ENCODE assay signal across 1 fruit fly cellular context in genomic region chr3R:29745056-29745455, dm6.
TF ChIP-seq lines count a peak whose summit lies in the region.

Wdr24 (minus strand) TSS chr3R:29745092.
IntS11 (plus strand) TSS chr3R:29745337.

TF ChIP-seq in whole organism, embryonic, 481 proteins besides CTCF, POLR2A, EP300 and RAD21 (continued from another document and continues in another):
- peak; percentile 10 for TF ChIP-seq CG17802 (tag; optimal IDR thresholded peaks at IDR 0.05; lab: Kevin White, UChicago)
- TF ChIP-seq CG1233 (GFP tag; optimal IDR thresholded peaks at IDR 0.05; lab: Kevin White, UChicago), result peak; percentile 83
- TF ChIP-seq CG10321 (GFP tag; IDR thresholded peaks at IDR 0.05; lab: Robert Waterston, UW), result no peak
- peak; percentile 85 for TF ChIP-seq phol (tag; optimal IDR thresholded peaks at IDR 0.05; lab: Kevin White, UChicago)
- TF ChIP-seq CG11456 (GFP tag; IDR thresholded peaks at IDR 0.05; lab: Robert Waterston, UW), result peak; percentile 93
- no peak for TF ChIP-seq h (optimal IDR thresholded peaks at IDR 0.05; lab: Kevin White, UChicago)
- peak; percentile 94 for TF ChIP-seq ranshi (GFP tag; IDR thresholded peaks at IDR 0.05; lab: Robert Waterston, UW)
- peak; percentile 47 for TF ChIP-seq grn (GFP tag; optimal IDR thresholded peaks at IDR 0.05; lab: Kevin White, UChicago)
- peak; percentile 45 for TF ChIP-seq CG30020 (tag; optimal IDR thresholded peaks at IDR 0.05; lab: Kevin White, UChicago)
- peak; percentile 90 for TF ChIP-seq E2f1 (GFP tag; IDR thresholded peaks at IDR 0.05; lab: Robert Waterston, UW)
- TF ChIP-seq dpn (GFP tag; optimal IDR thresholded peaks at IDR 0.05; lab: Kevin White, UChicago), result peak; percentile 65 to 82
- peak; percentile 93 for TF ChIP-seq CG9215 (GFP tag; IDR thresholded peaks at IDR 0.05; lab: Robert Waterston, UW)
- TF ChIP-seq rib (GFP tag; IDR thresholded peaks at IDR 0.05; lab: Robert Waterston, UW), result peak; percentile 91
- TF ChIP-seq inv (GFP tag; IDR thresholded peaks at IDR 0.05; lab: Robert Waterston, UW; ENCODE audit: partially characterized antibody), result no peak
- peak; percentile 77; the same call in 1 of the 2 replicates for TF ChIP-seq ham (GFP tag; IDR thresholded peaks at IDR 0.05; lab: Robert Waterston, UW)
- TF ChIP-seq ind (GFP tag; optimal IDR thresholded peaks at IDR 0.05; lab: Kevin White, UChicago), result peak; percentile 74
- TF ChIP-seq Drgx (GFP tag; IDR thresholded peaks at IDR 0.05; lab: Robert Waterston, UW), result peak; percentile 97
- TF ChIP-seq eve (GFP tag; optimal IDR thresholded peaks at IDR 0.05; lab: Kevin White, UChicago), result no peak
- TF ChIP-seq nerfin-2 (GFP tag; IDR thresholded peaks at IDR 0.05; lab: Robert Waterston, UW; ENCODE audit: partially characterized antibody), result 0 out of 2 replicates have a peak, but pooled peaks have one; percentile 9
- TF ChIP-seq Dfd (GFP tag; optimal IDR thresholded peaks at IDR 0.05; lab: Kevin White, UChicago), result no peak
- peak; percentile 77 for TF ChIP-seq scrt (GFP tag; optimal IDR thresholded peaks at IDR 0.05; lab: Kevin White, UChicago)
- TF ChIP-seq org-1 (GFP tag; optimal IDR thresholded peaks at IDR 0.05; lab: Kevin White, UChicago), result no peak
- TF ChIP-seq ato (GFP tag; IDR thresholded peaks at IDR 0.05; lab: Robert Waterston, UW; ENCODE audit: partially characterized antibody), result no peak
- no peak for TF ChIP-seq CG15479 (GFP tag; optimal IDR thresholded peaks at IDR 0.05; lab: Kevin White, UChicago)
- TF ChIP-seq ftz-f1 (GFP tag; optimal IDR thresholded peaks at IDR 0.05; lab: Kevin White, UChicago), result peak; percentile 98
- TF ChIP-seq nau (GFP tag; optimal IDR thresholded peaks at IDR 0.05; lab: Kevin White, UChicago), result no peak
- peak; percentile 56 for TF ChIP-seq CG9727 (GFP tag; optimal IDR thresholded peaks at IDR 0.05; lab: Kevin White, UChicago)
- 0 out of 2 replicates have a peak, but pooled peaks have one; percentile 27 for TF ChIP-seq sens-2 (GFP tag; IDR thresholded peaks at IDR 0.05; lab: Robert Waterston, UW)
- no peak for TF ChIP-seq Vsx1 (GFP tag; optimal IDR thresholded peaks at IDR 0.05; lab: Kevin White, UChicago)
- TF ChIP-seq sima (GFP tag; optimal IDR thresholded peaks at IDR 0.05; lab: Kevin White, UChicago), result no peak
- peak; percentile 67 for TF ChIP-seq CG18619 (GFP tag; optimal IDR thresholded peaks at IDR 0.05; lab: Kevin White, UChicago)
- no peak for TF ChIP-seq Eip74EF (GFP tag; optimal IDR thresholded peaks at IDR 0.05; lab: Kevin White, UChicago)
- TF ChIP-seq amos (GFP tag; IDR thresholded peaks at IDR 0.05; lab: Robert Waterston, UW; ENCODE audit: partially characterized antibody), result no peak
- TF ChIP-seq crp (GFP tag; optimal IDR thresholded peaks at IDR 0.05; lab: Kevin White, UChicago), result peak in 1 of 2 experiments; percentile 70
- peak; percentile 88 for TF ChIP-seq CG16815 (GFP tag; optimal IDR thresholded peaks at IDR 0.05; lab: Kevin White, UChicago)
- TF ChIP-seq CG1647 (GFP tag; optimal IDR thresholded peaks at IDR 0.05; lab: Kevin White, UChicago), result peak; percentile 64
- peak; percentile 71 for TF ChIP-seq twi (tag; optimal IDR thresholded peaks at IDR 0.05; lab: Kevin White, UChicago)
- TF ChIP-seq chm (GFP tag; IDR thresholded peaks at IDR 0.05; lab: Robert Waterston, UW), result peak; percentile 69
- peak; percentile 10 for TF ChIP-seq CG33557 (GFP tag; optimal IDR thresholded peaks at IDR 0.05; lab: Kevin White, UChicago)
- TF ChIP-seq CG11398 (GFP tag; optimal IDR thresholded peaks at IDR 0.05; lab: Kevin White, UChicago), result no peak
- TF ChIP-seq slbo (GFP tag; IDR thresholded peaks at IDR 0.05; lab: Robert Waterston, UW), result peak; percentile 98
- peak; percentile 56 for TF ChIP-seq jumu (GFP tag; optimal IDR thresholded peaks at IDR 0.05; lab: Kevin White, UChicago)
- TF ChIP-seq Chrac-16 (GFP tag; optimal IDR thresholded peaks at IDR 0.05; lab: Kevin White, UChicago), result peak; percentile 80
- peak; percentile 64 for TF ChIP-seq CG12299 (tag; optimal IDR thresholded peaks at IDR 0.05; lab: Kevin White, UChicago)
- peak; percentile 81 for TF ChIP-seq zfh1 (GFP tag; IDR thresholded peaks at IDR 0.05; lab: Robert Waterston, UW)
- no peak for TF ChIP-seq en (GFP tag; optimal IDR thresholded peaks at IDR 0.05; lab: Kevin White, UChicago)
- peak; percentile 58 for TF ChIP-seq tin (GFP tag; optimal IDR thresholded peaks at IDR 0.05; lab: Kevin White, UChicago)
- no peak for TF ChIP-seq CG14860 (GFP tag; IDR thresholded peaks at IDR 0.05; lab: Robert Waterston, UW; ENCODE audit: partially characterized antibody)
- peak; percentile 84 for TF ChIP-seq CG12391 (tag; optimal IDR thresholded peaks at IDR 0.05; lab: Kevin White, UChicago)
- peak; percentile 76; the same call in 1 of the 2 replicates for TF ChIP-seq CG17612 (GFP tag; IDR thresholded peaks at IDR 0.05; lab: Robert Waterston, UW)
- peak; percentile 35; the same call in 1 of the 3 replicates for TF ChIP-seq Opbp (GFP tag; IDR thresholded peaks at IDR 0.05; lab: Robert Waterston, UW; ENCODE audit: partially characterized antibody)
- peak; percentile 61 for TF ChIP-seq Deaf1 (tag; optimal IDR thresholded peaks at IDR 0.05; lab: Kevin White, UChicago)
- TF ChIP-seq CG30431 (GFP tag; optimal IDR thresholded peaks at IDR 0.05; lab: Kevin White, UChicago), result peak; percentile 49
- TF ChIP-seq Gsc (GFP tag; IDR thresholded peaks at IDR 0.05; lab: Robert Waterston, UW), result peak; percentile 82
- peak; percentile 82 for TF ChIP-seq NfI (GFP tag; optimal IDR thresholded peaks at IDR 0.05; lab: Kevin White, UChicago)
- TF ChIP-seq Oli (tag; optimal IDR thresholded peaks at IDR 0.05; lab: Kevin White, UChicago), result peak; percentile 70
- no peak for TF ChIP-seq CG5180 (GFP tag; optimal IDR thresholded peaks at IDR 0.05; lab: Kevin White, UChicago)
- TF ChIP-seq trem (tag; optimal IDR thresholded peaks at IDR 0.05; lab: Kevin White, UChicago), result peak; percentile 73
- TF ChIP-seq CG10979 (tag; optimal IDR thresholded peaks at IDR 0.05; lab: Kevin White, UChicago), result peak; percentile 54
- peak; percentile 70 for TF ChIP-seq CG17359 (tag; optimal IDR thresholded peaks at IDR 0.05; lab: Kevin White, UChicago)
- no peak for TF ChIP-seq jing (GFP tag; optimal IDR thresholded peaks at IDR 0.05; lab: Kevin White, UChicago)
- peak; percentile 32 for TF ChIP-seq HmgD (GFP tag; optimal IDR thresholded peaks at IDR 0.05; lab: Kevin White, UChicago)
- TF ChIP-seq Dad (GFP tag; optimal IDR thresholded peaks at IDR 0.05; lab: Kevin White, UChicago), result peak; percentile 49
- peak; percentile 9 for TF ChIP-seq CG31365 (tag; optimal IDR thresholded peaks at IDR 0.05; lab: Kevin White, UChicago)
- peak; percentile 71 for TF ChIP-seq CG3281 (GFP tag; optimal IDR thresholded peaks at IDR 0.05; lab: Kevin White, UChicago)
- TF ChIP-seq HLH4C (GFP tag; IDR thresholded peaks at IDR 0.05; lab: Robert Waterston, UW; ENCODE audit: partially characterized antibody), result no peak
- TF ChIP-seq Atf-2 (GFP tag; optimal IDR thresholded peaks at IDR 0.05; lab: Kevin White, UChicago), result peak; percentile 47
- TF ChIP-seq jigr1 (GFP tag; IDR thresholded peaks at IDR 0.05; lab: Robert Waterston, UW), result peak; percentile 92
- peak; percentile 38 for TF ChIP-seq cato (GFP tag; optimal IDR thresholded peaks at IDR 0.05; lab: Kevin White, UChicago; ENCODE audit: borderline replicate concordance)
- peak; percentile 88 for TF ChIP-seq CG4730 (GFP tag; IDR thresholded peaks at IDR 0.05; lab: Robert Waterston, UW)
- no peak for TF ChIP-seq CG2875 (GFP tag; optimal IDR thresholded peaks at IDR 0.05; lab: Kevin White, UChicago)
- TF ChIP-seq zf30C (GFP tag; optimal IDR thresholded peaks at IDR 0.05; lab: Kevin White, UChicago), result no peak
- peak; percentile 77 for TF ChIP-seq shn (GFP tag; optimal IDR thresholded peaks at IDR 0.05; lab: Kevin White, UChicago)
- no peak for TF ChIP-seq CG17568 (GFP tag; optimal IDR thresholded peaks at IDR 0.05; lab: Kevin White, UChicago)
- TF ChIP-seq BtbVII (GFP tag; optimal IDR thresholded peaks at IDR 0.05; lab: Kevin White, UChicago), result peak; percentile 27
- TF ChIP-seq Taf1 (GFP tag; IDR thresholded peaks at IDR 0.05; lab: Robert Waterston, UW), result peak; percentile 86
- peak; percentile 64 for TF ChIP-seq Mad (GFP tag; optimal IDR thresholded peaks at IDR 0.05; lab: Kevin White, UChicago)
- peak; percentile 79 for TF ChIP-seq YL-1 (GFP tag; optimal IDR thresholded peaks at IDR 0.05; lab: Kevin White, UChicago)
- TF ChIP-seq Lim3 (GFP tag; IDR thresholded peaks at IDR 0.05; lab: Robert Waterston, UW), result peak; percentile 64
- 0 out of 3 replicates have a peak, but pooled peaks have one; percentile 26 for TF ChIP-seq CG16813 (GFP tag; IDR thresholded peaks at IDR 0.05; lab: Robert Waterston, UW; ENCODE audit: partially characterized antibody)
- TF ChIP-seq HLHmδ (GFP tag; optimal IDR thresholded peaks at IDR 0.05; lab: Kevin White, UChicago), result no peak
- TF ChIP-seq otp (GFP tag; IDR thresholded peaks at IDR 0.05; lab: Robert Waterston, UW), result peak; percentile 65; the same call in 1 of the 3 replicates
- peak; percentile 74 for TF ChIP-seq B-H2 (GFP tag; optimal IDR thresholded peaks at IDR 0.05; lab: Kevin White, UChicago)
- peak in 1 of 2 experiments; percentile 61 for TF ChIP-seq Hr51 (GFP tag; optimal IDR thresholded peaks at IDR 0.05; lab: Kevin White, UChicago)
- TF ChIP-seq CG3847 (GFP tag; IDR thresholded peaks at IDR 0.05; lab: Robert Waterston, UW), result peak; percentile 96
- TF ChIP-seq schlank (tag; optimal IDR thresholded peaks at IDR 0.05; lab: Kevin White, UChicago), result peak; percentile 63
- TF ChIP-seq D19B (GFP tag; optimal IDR thresholded peaks at IDR 0.05; lab: Kevin White, UChicago), result no peak
- TF ChIP-seq CG7987 (GFP tag; optimal IDR thresholded peaks at IDR 0.05; lab: Kevin White, UChicago), result peak; percentile 47
- peak; percentile 64; the same call in 1 of the 2 replicates for TF ChIP-seq CG13287 (GFP tag; IDR thresholded peaks at IDR 0.05; lab: Robert Waterston, UW; ENCODE audit: partially characterized antibody)
- no peak for TF ChIP-seq CG1529 (GFP tag; optimal IDR thresholded peaks at IDR 0.05; lab: Kevin White, UChicago)
- TF ChIP-seq bigmax (GFP tag; optimal IDR thresholded peaks at IDR 0.05; lab: Kevin White, UChicago), result no peak
- no peak for TF ChIP-seq Hmx (GFP tag; optimal IDR thresholded peaks at IDR 0.05; lab: Kevin White, UChicago)
- peak; percentile 91 for TF ChIP-seq CG7839 (tag; optimal IDR thresholded peaks at IDR 0.05; lab: Kevin White, UChicago)
- peak; percentile 97 for TF ChIP-seq hkb (optimal IDR thresholded peaks at IDR 0.05; lab: Kevin White, UChicago)
- TF ChIP-seq hkb (GFP tag; IDR thresholded peaks at IDR 0.05; lab: Robert Waterston, UW), result peak; percentile 73
- no peak for TF ChIP-seq sc (optimal IDR thresholded peaks at IDR 0.05; lab: Kevin White, UChicago)
- no peak for TF ChIP-seq sc (GFP tag; optimal IDR thresholded peaks at IDR 0.05; lab: Kevin White, UChicago)
- peak; percentile 60 for TF ChIP-seq tx (GFP tag; optimal IDR thresholded peaks at IDR 0.05; lab: Kevin White, UChicago)
- no peak for TF ChIP-seq lab (GFP tag; optimal IDR thresholded peaks at IDR 0.05; lab: Kevin White, UChicago)
- TF ChIP-seq lbe (GFP tag; optimal IDR thresholded peaks at IDR 0.05; lab: Kevin White, UChicago), result peak; percentile 83
- TF ChIP-seq Optix (GFP tag; IDR thresholded peaks at IDR 0.05; lab: Robert Waterston, UW), result peak; percentile 82; the same call in 2 of the 3 replicates
- TF ChIP-seq az2 (GFP tag; optimal IDR thresholded peaks at IDR 0.05; lab: Kevin White, UChicago), result peak; percentile 58
- peak; percentile 31 for TF ChIP-seq Camta (GFP tag; optimal IDR thresholded peaks at IDR 0.05; lab: Kevin White, UChicago)
- TF ChIP-seq pan (optimal IDR thresholded peaks at IDR 0.05; lab: Kevin White, UChicago), result no peak
- TF ChIP-seq pan (GFP tag; optimal IDR thresholded peaks at IDR 0.05 in 1 of 2, IDR thresholded peaks at IDR 0.05 in 1 of 2), result peak in 1 of 2 experiments; percentile 96
- TF ChIP-seq Hey (tag; optimal IDR thresholded peaks at IDR 0.05; lab: Kevin White, UChicago), result no peak
- peak; percentile 86 for TF ChIP-seq CG3995 (GFP tag; optimal IDR thresholded peaks at IDR 0.05; lab: Kevin White, UChicago)
- peak; percentile 81 for TF ChIP-seq CG7357 (GFP tag; IDR thresholded peaks at IDR 0.05; lab: Robert Waterston, UW)
- TF ChIP-seq CG4328 (GFP tag; optimal IDR thresholded peaks at IDR 0.05; lab: Kevin White, UChicago), result peak; percentile 47
- peak; percentile 41 for TF ChIP-seq nerfin-1 (tag; optimal IDR thresholded peaks at IDR 0.05; lab: Kevin White, UChicago)
- TF ChIP-seq Blimp-1 (GFP tag; optimal IDR thresholded peaks at IDR 0.05; lab: Kevin White, UChicago), result no peak
- peak; percentile 51 for TF ChIP-seq CG13123 (GFP tag; optimal IDR thresholded peaks at IDR 0.05; lab: Kevin White, UChicago)
- TF ChIP-seq CG4282 (GFP tag; optimal IDR thresholded peaks at IDR 0.05; lab: Kevin White, UChicago), result peak; percentile 28
- TF ChIP-seq Spps (tag; optimal IDR thresholded peaks at IDR 0.05; lab: Kevin White, UChicago), result no peak
- peak; percentile 88 for TF ChIP-seq H15 (GFP tag; IDR thresholded peaks at IDR 0.05; lab: Robert Waterston, UW)
- peak; percentile 91 for TF ChIP-seq tgo (GFP tag; IDR thresholded peaks at IDR 0.05; lab: Robert Waterston, UW)
- peak; percentile 97 for TF ChIP-seq CG9932 (GFP tag; IDR thresholded peaks at IDR 0.05; lab: Robert Waterston, UW)
- TF ChIP-seq Neu2 (GFP tag; optimal IDR thresholded peaks at IDR 0.05; lab: Kevin White, UChicago; ENCODE audit: borderline replicate concordance), result no peak
- no peak for TF ChIP-seq lov (optimal IDR thresholded peaks at IDR 0.05; lab: Kevin White, UChicago)
- no peak for TF ChIP-seq lov (GFP tag; IDR thresholded peaks at IDR 0.05; lab: Robert Waterston, UW)
- peak in 1 of 3 experiments; percentile 33 for TF ChIP-seq Stat92E (GFP tag; optimal IDR thresholded peaks at IDR 0.05; lab: Kevin White, UChicago)
- TF ChIP-seq Lpt (GFP tag; optimal IDR thresholded peaks at IDR 0.05; lab: Kevin White, UChicago), result no peak
- TF ChIP-seq CG10366 (GFP tag; IDR thresholded peaks at IDR 0.05; lab: Robert Waterston, UW), result peak; percentile 94
- TF ChIP-seq CG33213 (GFP tag; optimal IDR thresholded peaks at IDR 0.05; lab: Kevin White, UChicago), result peak; percentile 42
- TF ChIP-seq chn (GFP tag; optimal IDR thresholded peaks at IDR 0.05; lab: Kevin White, UChicago), result peak; percentile 83
- peak; percentile 15 for TF ChIP-seq ERR (GFP tag; optimal IDR thresholded peaks at IDR 0.05; lab: Kevin White, UChicago)
- TF ChIP-seq tna (GFP tag; IDR thresholded peaks at IDR 0.05; lab: Robert Waterston, UW; ENCODE audit: partially characterized antibody), result no peak
- peak; percentile 97 for TF ChIP-seq CG32772 (GFP tag; IDR thresholded peaks at IDR 0.05; lab: Robert Waterston, UW)
- peak; percentile 76 for TF ChIP-seq ap (GFP tag; IDR thresholded peaks at IDR 0.05; lab: Robert Waterston, UW)
